Fruit fly (Drosophila melanogaster): ENCODE results near the gene JTBR.
A peak's percentile ranks its signal among the peaks of the same experiment; 100 is the strongest.

The JTBR gene

DNA sequence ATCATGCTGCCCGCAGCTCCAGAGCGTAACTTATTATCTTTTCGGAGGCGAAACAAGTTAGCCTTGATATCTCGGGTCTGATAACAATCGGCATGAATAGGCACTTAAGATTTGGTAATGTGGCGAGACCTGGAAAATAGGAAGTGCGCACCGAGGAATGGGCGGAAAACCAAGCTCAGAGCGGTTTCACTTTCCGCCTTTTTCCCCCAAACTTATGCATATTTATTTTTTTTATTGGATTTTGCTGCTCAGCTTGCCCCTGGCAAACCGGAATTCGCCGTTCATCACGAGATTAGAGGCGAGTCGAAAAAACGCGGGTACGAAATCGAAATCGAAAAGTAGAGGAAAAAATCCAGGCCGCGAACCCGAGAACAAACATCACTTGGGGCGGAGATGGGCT lies 47.7 kb downstream of the JTBR start (continued):
- TF ChIP-seq eve (GFP tag; optimal IDR thresholded peaks at IDR 0.05) (no peak), repo (GFP tag; optimal IDR thresholded peaks at IDR 0.05) (no peak), Awh (GFP tag; IDR thresholded peaks at IDR 0.05) (no peak; the same call in 1 of the 2 replicates), CG11093 (GFP tag; IDR thresholded peaks at IDR 0.05) (no peak), Hmx (GFP tag; optimal IDR thresholded peaks at IDR 0.05) (no peak), pfk (GFP tag; optimal IDR thresholded peaks at IDR 0.05) (no peak), CG9876 (GFP tag; optimal IDR thresholded peaks at IDR 0.05) (no peak), CG17385 (GFP tag; optimal IDR thresholded peaks at IDR 0.05) (no peak), gsb (GFP tag; IDR thresholded peaks at IDR 0.05) (no peak), Mes4 (GFP tag; optimal IDR thresholded peaks at IDR 0.05) (no peak), CG11504 (tag; optimal IDR thresholded peaks at IDR 0.05) (no peak), HLHmδ (GFP tag; optimal IDR thresholded peaks at IDR 0.05) (no peak), CG11696 (GFP tag; IDR thresholded peaks at IDR 0.05) (no peak), grn (GFP tag; optimal IDR thresholded peaks at IDR 0.05) (peak; percentile 20), CG13424 (tag; optimal IDR thresholded peaks at IDR 0.05) (no peak), BEAF-32 (GFP tag; optimal IDR thresholded peaks at IDR 0.05) (no peak), CrebB (tag; optimal IDR thresholded peaks at IDR 0.05) (no peak), bbx (GFP tag; IDR thresholded peaks at IDR 0.05; ENCODE audit: partially characterized antibody) (no peak), Dp (GFP tag; optimal IDR thresholded peaks at IDR 0.05) (no peak), CG3726 (GFP tag; IDR thresholded peaks at IDR 0.05) (no peak), disco-r (GFP tag; optimal IDR thresholded peaks at IDR 0.05) (no peak), vfl (GFP tag; optimal IDR thresholded peaks at IDR 0.05) (no peak), bab2 (GFP tag; optimal IDR thresholded peaks at IDR 0.05) (no peak), CG8281 (tag; optimal IDR thresholded peaks at IDR 0.05) (no peak), nau (GFP tag; optimal IDR thresholded peaks at IDR 0.05) (no peak), lov (optimal IDR thresholded peaks at IDR 0.05) (no peak), lov (GFP tag; IDR thresholded peaks at IDR 0.05) (0 out of 3 replicates have a peak, but pooled peaks have one; percentile 36), Rfx (GFP tag; IDR thresholded peaks at IDR 0.05) (no peak), dm (GFP tag; optimal IDR thresholded peaks at IDR 0.05) (no peak), Bteb2 (GFP tag; optimal IDR thresholded peaks at IDR 0.05) (no peak)

DNA sequence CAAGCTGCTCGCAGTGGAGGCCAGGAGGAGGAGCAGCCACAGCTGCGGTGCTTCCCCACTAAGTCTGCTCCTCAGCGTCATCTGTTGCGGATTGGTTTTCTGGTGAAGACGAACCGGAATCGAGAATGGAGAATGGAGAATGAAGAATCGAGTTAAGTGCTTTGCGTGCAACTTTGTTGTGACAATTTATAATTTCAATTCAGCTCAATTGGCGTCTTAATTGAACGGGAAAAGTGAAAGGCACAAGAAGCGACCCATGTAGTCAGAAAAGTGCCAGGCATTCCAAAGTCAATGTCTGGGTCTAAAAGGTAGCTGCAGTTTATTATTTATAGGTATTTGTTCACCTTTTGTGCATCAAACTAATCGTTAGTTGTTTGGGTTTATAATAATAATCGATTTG lies 48.4 kb downstream of the JTBR start:
- TF ChIP-seq CG31365 (tag; optimal IDR thresholded peaks at IDR 0.05) (no peak), slou (GFP tag; optimal IDR thresholded peaks at IDR 0.05) (no peak), CG3995 (GFP tag; optimal IDR thresholded peaks at IDR 0.05) (no peak), CrebB (tag; optimal IDR thresholded peaks at IDR 0.05) (no peak), grn (GFP tag; optimal IDR thresholded peaks at IDR 0.05) (no peak), CG7357 (GFP tag; IDR thresholded peaks at IDR 0.05) (no peak), CG34422 (GFP tag; IDR thresholded peaks at IDR 0.05) (no peak)
